Worm (Caenorhabditis elegans): ENCODE measurements around the gene srbc-68.

ce11 chrV:3592099-3592498, 45.7 kb upstream of the srbc-68 start, which contains the start of gene T22F3.12:
- TF ChIP-seq T22C8.4 (GFP tag; IDR thresholded peaks at IDR 0.05) (no peak), flt-1 (GFP tag; IDR thresholded peaks at IDR 0.05) (no peak), ztf-29 (GFP tag; IDR thresholded peaks at IDR 0.05) (no peak), klf-2 (GFP tag; conservative IDR thresholded peaks at IDR 0.05) (no peak), ztf-23 (GFP tag; IDR thresholded peaks at IDR 0.05) (no peak)

Measured in whole organism, midembryonic.